Worm (Caenorhabditis elegans) whole organism, L4 larva: ENCODE data around the gene pigs-1.

Experiments
- R02D3.7 ChIP-seq: fragments of 150-350 bp; sonication (generic microtip); optimal IDR thresholded peaks from 3 replicates; lab custom pipeline; 2014; ENCODE audit warnings: missing biosample characterization, missing genetic modification characterization
- aha-1 ChIP-seq: fragments of 150-350 bp; peaks from one replicate; lab custom pipeline; 2014; ENCODE audit warnings: missing biosample characterization, missing genetic modification characterization
- aly-2 ChIP-seq: sonication (generic microtip); optimal IDR thresholded peaks from 2 replicates; lab custom pipeline; 2018; ENCODE audit warnings: missing biosample characterization, missing genetic modification characterization
- ceh-20 ChIP-seq: fragments of 200-800 bp; sonication (Bioruptor generic); IDR thresholded peaks from 2 replicates; pipeline ENCODE4 v1.3.6; 2022; ENCODE audit warnings: missing genetic modification reagents, missing genetic modification characterization, missing compliant biosample characterization
- ceh-44 ChIP-seq: fragments of 200-800 bp; sonication (Bioruptor generic); IDR thresholded peaks from 2 replicates; pipeline ENCODE4 v1.3.6; 2022; ENCODE audit warnings: missing genetic modification reagents, missing genetic modification characterization, missing compliant biosample characterization
- ceh-62 ChIP-seq: sonication (generic microtip); optimal IDR thresholded peaks from 2 replicates; lab custom pipeline; 2017; ENCODE audit warnings: missing biosample characterization, missing genetic modification characterization
- ces-1 ChIP-seq: fragments of 150-350 bp; sonication (generic microtip); optimal IDR thresholded peaks from 4 replicates; lab custom pipeline; 2014; ENCODE audit warnings: missing biosample characterization, missing genetic modification reagents, missing genetic modification characterization
- daf-8 ChIP-seq: fragments of 200-800 bp; sonication (Bioruptor generic); IDR thresholded peaks from 2 replicates; pipeline ENCODE4 v1.3.6; 2022; ENCODE audit warnings: missing genetic modification characterization, missing compliant biosample characterization
- dmd-6 ChIP-seq: fragments of 200-800 bp; sonication (Bioruptor generic); IDR thresholded peaks from 2 replicates; pipeline ENCODE4 v1.3.6; 2022; ENCODE audit warnings: missing genetic modification reagents, missing genetic modification characterization, missing compliant biosample characterization
- fkh-10 ChIP-seq: fragments of 150-350 bp; optimal IDR thresholded peaks from 2 replicates; lab custom pipeline; 2014; ENCODE audit warnings: missing biosample characterization, missing genetic modification reagents, missing genetic modification characterization
- hlh-11 ChIP-seq: fragments of 200-800 bp; sonication (Bioruptor generic); optimal IDR thresholded peaks from 2 replicates; lab custom pipeline; 2018; ENCODE audit warnings: mild to moderate bottlenecking, missing genetic modification characterization, missing compliant biosample characterization
- hmg-1.1 ChIP-seq: fragments of 200-800 bp; sonication (Bioruptor generic); IDR thresholded peaks from 2 replicates; pipeline ENCODE4 v1.3.6; 2022; ENCODE audit warnings: missing genetic modification reagents, missing genetic modification characterization, missing compliant biosample characterization
- lin-15B ChIP-seq: fragments of 150-350 bp; sonication (generic microtip); optimal IDR thresholded peaks from 3 replicates; lab custom pipeline; 2014; ENCODE audit warnings: missing biosample characterization, missing genetic modification characterization
- lin-29 ChIP-seq: fragments of 200-800 bp; sonication (Bioruptor generic); IDR thresholded peaks from 2 replicates; pipeline ENCODE4 v1.3.6; 2022; ENCODE audit warnings: missing genetic modification reagents, missing genetic modification characterization, missing compliant biosample characterization
- lin-38 ChIP-seq: fragments of 200-800 bp; sonication (Bioruptor generic); IDR thresholded peaks from 2 replicates; pipeline ENCODE4 v1.3.6; 2022; ENCODE audit warnings: missing genetic modification reagents, missing genetic modification characterization, missing compliant biosample characterization
- madf-9 ChIP-seq: fragments of 200-800 bp; sonication (Bioruptor generic); conservative IDR thresholded peaks from 2 replicates; pipeline ENCODE4 v1.3.6; 2022; ENCODE audit warnings: missing genetic modification reagents, missing genetic modification characterization, missing compliant biosample characterization
- mdt-29 ChIP-seq: fragments of 200-800 bp; sonication (Bioruptor generic); IDR thresholded peaks from 2 replicates; pipeline ENCODE4 v1.3.6; 2022; ENCODE audit warnings: missing genetic modification reagents, missing genetic modification characterization, missing compliant biosample characterization
- mes-2 ChIP-seq: sonication (generic microtip); optimal IDR thresholded peaks from 2 replicates; lab custom pipeline; 2016; ENCODE audit warnings: missing genotype, mild to moderate bottlenecking, missing genetic modification characterization, missing compliant biosample characterization; ENCODE audit not compliant: poor library complexity, severe bottlenecking
- mxl-3 ChIP-seq: fragments of 200-800 bp; sonication (Bioruptor generic); optimal IDR thresholded peaks from 2 replicates; lab custom pipeline; 2018; ENCODE audit warnings: mild to moderate bottlenecking, missing genetic modification characterization, missing compliant biosample characterization
- nhr-28 ChIP-seq: fragments of 150-350 bp; optimal IDR thresholded peaks from 2 replicates; lab custom pipeline; 2014; ENCODE audit warnings: missing biosample characterization, missing genetic modification characterization
- nhr-41 ChIP-seq: fragments of 200-800 bp; sonication (Bioruptor generic); IDR thresholded peaks from 2 replicates; pipeline ENCODE4 v1.3.6; 2022; ENCODE audit warnings: missing genetic modification reagents, missing genetic modification characterization, missing compliant biosample characterization
- nhr-48 ChIP-seq: sonication (generic microtip); optimal IDR thresholded peaks from 2 replicates; lab custom pipeline; 2016; ENCODE audit warnings: mild to moderate bottlenecking, missing genetic modification characterization, missing compliant biosample characterization
- pha-4 ChIP-seq, 2 experiments: fragments of 150-350 bp in 1 of 2; fragments of 200-800 bp in 1 of 2; sonication (Bioruptor generic) in 1 of 2; IDR thresholded peaks in 1 of 2; optimal IDR thresholded peaks in 1 of 2; 2 replicates each; pipeline versions ENCODE4 v1.3.6 to Lab custom; 2014 to 2022; ENCODE audit warnings: missing genetic modification characterization in 2 of 2, missing genetic modification reagents in 2 of 2, missing biosample characterization in 1 of 2, missing compliant biosample characterization in 1 of 2
- php-3 ChIP-seq: fragments of 200-800 bp; sonication (Bioruptor generic); IDR thresholded peaks from 2 replicates; pipeline ENCODE4 v1.3.6; 2022; ENCODE audit warnings: missing genetic modification reagents, missing genetic modification characterization, missing compliant biosample characterization
- pqm-1 ChIP-seq: sonication (generic microtip); optimal IDR thresholded peaks from 2 replicates; lab custom pipeline; 2017; ENCODE audit warnings: missing biosample characterization, missing genetic modification characterization
- sdz-12 ChIP-seq: fragments of 200-800 bp; sonication (Bioruptor generic); optimal IDR thresholded peaks from 2 replicates; lab custom pipeline; 2018; ENCODE audit warnings: mild to moderate bottlenecking, missing genetic modification characterization, missing compliant biosample characterization
- tra-1 ChIP-seq: fragments of 200-800 bp; sonication (Bioruptor generic); IDR thresholded peaks from 2 replicates; pipeline ENCODE4 v1.3.6; 2022; ENCODE audit warnings: missing genetic modification reagents, missing genetic modification characterization, missing compliant biosample characterization
- unc-130 ChIP-seq: sonication (generic microtip); optimal IDR thresholded peaks from 2 replicates; lab custom pipeline; 2016; ENCODE audit warnings: missing genetic modification reagents, missing genetic modification characterization, missing compliant biosample characterization
- unc-39 ChIP-seq: sonication (generic microtip); optimal IDR thresholded peaks from 2 replicates; lab custom pipeline; 2017; ENCODE audit warnings: missing biosample characterization, missing genetic modification characterization
- unc-62 ChIP-seq, 3 experiments: fragments of 150-350 bp in 1 of 3; sonication (generic microtip); optimal IDR thresholded peaks in 2 of 3; peaks in 1 of 3; 1 replicate in 1 of 3; 2 replicates in 2 of 3; lab custom pipeline; 2014 to 2017; ENCODE audit warnings: missing biosample characterization in 3 of 3, missing genetic modification characterization in 3 of 3, missing genetic modification reagents in 3 of 3, missing genotype in 1 of 3
- zfp-2 ChIP-seq: sonication (generic microtip); optimal IDR thresholded peaks from 2 replicates; lab custom pipeline; 2016; ENCODE audit warnings: mild to moderate bottlenecking, missing genetic modification characterization, missing compliant biosample characterization
- ztf-7 ChIP-seq: fragments of 150-350 bp; optimal IDR thresholded peaks from 2 replicates; lab custom pipeline; 2014; ENCODE audit warnings: missing biosample characterization, missing genetic modification characterization

Gene pigs-1

ce11 chrIV:10148938-10149337 lies at the start of gene pigs-1:
Gene pigs-1, minus strand, starts transcription at chrIV:10149038.
- TF ChIP-seq php-3 (GFP tag; lab: Robert Waterston, UW) (no peak), zfp-2 (no peak), tra-1 (GFP tag; lab: Robert Waterston, UW) (no peak), ces-1 (GFP tag; lab: Kevin White, UChicago) (no peak), mes-2 (tag; lab: Kevin White, UChicago) (no peak), aly-2 (no peak), lin-29 (GFP tag; lab: Robert Waterston, UW) (no peak), nhr-48 (tag; lab: Kevin White, UChicago) (no peak), ceh-20 (no peak), daf-8 (GFP tag; lab: Robert Waterston, UW) (no peak), lin-38 (GFP tag; lab: Robert Waterston, UW) (no peak), sdz-12 (GFP tag; lab: Kevin White, UChicago) (no peak), hmg-1.1 (GFP tag; lab: Robert Waterston, UW) (no peak)

- TF ChIP-seq mes-2 (tag; lab: Kevin White, UChicago) (peak; percentile 81), ceh-44 (GFP tag; lab: Robert Waterston, UW) (no peak), unc-130 (peak; percentile 46), hlh-11 (tag; lab: Kevin White, UChicago) (no peak), pha-4 (GFP tag; IDR thresholded peaks at IDR 0.05; lab: Robert Waterston, UW) (no peak), pha-4 (tag; optimal IDR thresholded peaks at IDR 0.05; lab: Kevin White, UChicago) (peak; percentile 52), nhr-28 (tag; lab: Kevin White, UChicago) (peak; percentile 63), mxl-3 (GFP tag; lab: Kevin White, UChicago) (no peak), ceh-62 (tag; lab: Kevin White, UChicago) (no peak)
Measured at ce11 chrIV:10197317-10197867, 48.6 kb upstream of the pigs-1 start, which contains the start of gene gon-4. Gene gon-4, plus strand, starts transcription at chrIV:10197817.

DNA sequence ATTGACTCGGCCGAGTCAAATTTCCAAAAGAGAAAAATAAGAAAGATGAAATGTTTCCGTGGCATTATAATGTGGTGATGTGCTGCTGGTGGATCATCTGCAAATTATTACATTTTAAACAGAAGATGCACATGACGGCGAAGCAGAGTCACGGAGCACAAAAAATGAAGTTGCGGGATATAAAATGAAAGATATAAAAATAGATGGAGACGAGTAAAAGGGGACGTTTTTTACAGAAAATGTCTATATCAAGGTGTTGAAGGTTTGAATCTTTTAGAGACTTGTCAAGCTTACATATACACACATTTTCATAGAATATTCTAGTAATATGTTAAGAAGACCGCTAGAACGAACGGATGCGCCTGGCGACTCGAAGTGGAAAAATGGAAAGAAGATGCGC lies 45.5 kb upstream of the pigs-1 start, which contains the start of gene ptrg-1:
Gene ptrg-1 (minus strand): TSS at position 101 of the 400 bp plus-strand sequence.
- no peak for TF ChIP-seq nhr-28 (tag; lab: Kevin White, UChicago)
- peak; percentile 3 for TF ChIP-seq aha-1 (tag; lab: Kevin White, UChicago)

DNA sequence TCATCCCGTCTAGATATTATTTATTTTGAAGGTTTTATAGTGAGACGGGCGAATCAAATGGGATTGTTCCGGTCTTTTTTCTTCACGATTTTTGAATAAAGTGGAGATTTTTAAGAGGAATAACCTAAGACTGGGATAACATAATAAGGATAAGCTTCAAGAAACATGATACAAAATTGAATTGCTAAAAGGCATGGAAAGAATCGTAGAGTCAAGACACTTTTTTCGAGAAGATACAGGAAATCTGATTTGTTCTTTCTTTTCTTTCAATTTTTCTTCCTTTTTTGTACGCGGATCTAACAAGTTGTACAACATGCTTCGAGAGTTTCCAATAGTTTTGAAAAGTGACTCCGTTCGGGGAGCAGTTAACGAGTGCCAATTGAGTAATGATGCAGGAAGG lies 42.7 kb upstream of the pigs-1 start:
- TF ChIP-seq fkh-10 (GFP tag; lab: Kevin White, UChicago) (peak; percentile 55), aha-1 (tag; lab: Kevin White, UChicago) (no peak), unc-62 (GFP tag; optimal IDR thresholded peaks at IDR 0.05 in 1 of 2; lab: Kevin White, UChicago) (peak in 1 of 2 experiments; percentile 88), unc-62 (tag; optimal IDR thresholded peaks at IDR 0.05; lab: Kevin White, UChicago) (no peak), nhr-41 (no peak), zfp-2 (no peak), madf-9 (GFP tag; lab: Robert Waterston, UW) (no peak)

DNA sequence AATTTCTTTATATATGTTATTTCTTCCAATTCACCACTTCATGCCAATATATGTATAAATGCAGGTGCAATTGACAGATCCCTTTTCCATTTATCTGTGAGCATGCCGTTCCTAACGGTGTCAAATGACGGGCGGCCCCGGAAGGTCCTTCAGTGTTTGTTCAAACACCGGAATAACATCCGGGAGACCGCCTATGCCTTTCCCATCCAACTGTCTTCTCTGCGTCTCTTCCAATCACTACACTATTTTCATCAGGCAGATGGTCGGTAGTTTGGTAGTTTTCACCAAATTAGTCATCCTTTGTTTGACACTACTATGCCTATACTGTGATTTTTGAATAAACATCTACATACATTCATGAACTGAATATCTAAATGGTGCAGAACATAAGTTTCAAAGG lies 41.7 kb upstream of the pigs-1 start:
- TF ChIP-seq dmd-6 (GFP tag; lab: Robert Waterston, UW), result no peak
- TF ChIP-seq nhr-28 (tag; lab: Kevin White, UChicago), result no peak
- TF ChIP-seq mdt-29 (GFP tag; lab: Robert Waterston, UW), result no peak
- TF ChIP-seq pqm-1, result no peak
- no peak for TF ChIP-seq R02D3.7 (tag; lab: Kevin White, UChicago)
- TF ChIP-seq lin-15B (tag; lab: Kevin White, UChicago), result no peak
- TF ChIP-seq unc-39, result no peak
- TF ChIP-seq ztf-7, result no peak
- TF ChIP-seq ceh-62 (tag; lab: Kevin White, UChicago), result no peak
- TF ChIP-seq aha-1 (tag; lab: Kevin White, UChicago), result no peak
